Worm (Caenorhabditis elegans): ENCODE data around the gene Y39A1A.22.

The Y39A1A.22 gene

ce11 chrIII:10711192-10711673, 4.4 kb upstream of the Y39A1A.22 start, which contains the start of gene W09D10.5 (continued):
- TF ChIP-seq F33H1.4 (GFP tag; IDR thresholded peaks at IDR 0.05) (no peak), repo-1 (tag; optimal IDR thresholded peaks at IDR 0.05) (peak; percentile 70), nhr-179 (tag; optimal IDR thresholded peaks at IDR 0.05) (no peak), sptf-2 (GFP tag; optimal IDR thresholded peaks at IDR 0.05) (no peak), ztf-3 (GFP tag; optimal IDR thresholded peaks at IDR 0.05) (no peak), F37B4.10 (GFP tag; IDR thresholded peaks at IDR 0.05) (0 out of 2 replicates have a peak, but pooled peaks have one; percentile 14), xnd-1 (tag; optimal IDR thresholded peaks at IDR 0.05) (no peak), snpc-3.4 (tag; optimal IDR thresholded peaks at IDR 0.05) (no peak)

DNA sequence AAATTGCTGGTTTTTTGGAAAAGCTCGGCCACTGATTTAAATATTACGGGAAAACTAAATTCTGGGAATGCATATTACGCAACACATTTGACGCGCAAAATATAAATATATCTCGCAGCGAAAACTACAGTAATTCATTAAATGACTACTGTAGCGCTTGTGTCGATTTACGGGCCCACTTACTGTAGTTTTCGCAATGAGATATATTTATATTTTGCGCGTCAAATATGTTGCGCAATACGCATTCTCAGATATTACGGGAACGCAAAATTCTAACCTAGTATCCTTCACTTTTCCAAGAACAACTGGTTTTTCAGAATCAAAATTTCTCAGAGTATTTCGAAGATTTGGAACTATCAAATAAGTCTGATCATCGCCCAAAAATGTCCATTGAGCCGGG, 2.8 kb upstream of the Y39A1A.22 start:
- TF ChIP-seq lsl-1 (GFP tag; optimal IDR thresholded peaks at IDR 0.05): peak; percentile 45
- no peak for TF ChIP-seq fkh-3 (tag; optimal IDR thresholded peaks at IDR 0.05)

DNA sequence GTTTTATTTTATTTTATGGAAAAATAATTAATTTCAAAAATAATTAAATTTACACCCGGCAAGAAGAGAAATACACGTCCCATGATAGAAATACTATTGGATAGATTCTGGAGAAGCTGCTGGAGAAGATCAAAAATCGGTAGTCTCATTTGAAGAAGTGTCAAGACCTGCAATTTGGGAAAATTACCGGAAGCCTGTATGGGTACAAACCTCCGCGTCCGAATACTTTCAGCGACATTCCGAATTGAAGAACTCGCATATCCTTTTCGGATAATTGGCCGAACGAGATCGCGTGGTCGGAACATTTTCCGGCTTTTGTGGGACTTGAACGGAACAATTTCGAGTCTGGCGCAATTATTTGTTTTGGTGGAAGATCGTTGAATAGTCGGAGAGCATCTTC, 1.7 kb upstream of the Y39A1A.22 start:
- TF ChIP-seq Y79H2A.3 (GFP tag; conservative IDR thresholded peaks at IDR 0.05) (0 out of 2 replicates have a peak, but pooled peaks have one; percentile 52), madf-3 (GFP tag; IDR thresholded peaks at IDR 0.05) (0 out of 2 replicates have a peak, but pooled peaks have one; percentile 31), Y53G8AR.9 (GFP tag; conservative IDR thresholded peaks at IDR 0.05) (no peak), nfyb-1 (GFP tag; IDR thresholded peaks at IDR 0.05) (peak; percentile 53; the same call in 1 of the 2 replicates), F22D6.2 (tag; optimal IDR thresholded peaks at IDR 0.05) (no peak), madf-6 (GFP tag; IDR thresholded peaks at IDR 0.05) (peak; percentile 22; the same call in 1 of the 2 replicates), hlh-12 (tag; optimal IDR thresholded peaks at IDR 0.05) (no peak), Y95B8A.8 (GFP tag; IDR thresholded peaks at IDR 0.05) (no peak), ztf-18 (tag; optimal IDR thresholded peaks at IDR 0.05) (peak; percentile 37)

DNA sequence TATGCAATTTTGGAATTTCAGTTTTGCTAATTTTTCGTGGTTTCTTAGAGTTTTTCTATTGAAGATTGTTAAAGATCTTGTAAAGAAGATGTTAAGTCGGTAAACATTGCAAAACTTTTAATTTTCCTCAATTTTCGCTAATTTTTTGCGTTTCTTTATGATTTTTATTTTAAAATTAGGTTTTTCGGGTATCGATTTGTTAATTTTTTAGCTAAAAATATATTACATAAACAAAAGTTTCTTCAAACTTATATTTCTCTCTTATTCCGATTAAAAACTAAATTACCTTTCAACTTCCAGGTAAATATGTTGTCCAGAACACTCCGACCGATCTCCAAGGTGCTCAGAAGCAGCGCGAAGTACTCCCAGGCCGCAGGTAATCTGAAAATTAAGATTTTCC, 633 bp upstream of the Y39A1A.22 start, which contains the start of gene mrpl-12:
TSS of gene mrpl-12 (plus strand) at position 301 of the 400 bp plus-strand sequence.
- TF ChIP-seq pha-4 (tag; optimal IDR thresholded peaks at IDR 0.05): no peak
- TF ChIP-seq let-526 (GFP tag; IDR thresholded peaks at IDR 0.05): no peak
- no peak for TF ChIP-seq let-607 (tag; optimal IDR thresholded peaks at IDR 0.05)

- TF ChIP-seq athp-1 (tag; optimal IDR thresholded peaks at IDR 0.05) (peak; percentile 3), chd-7 (tag; optimal IDR thresholded peaks at IDR 0.05) (no peak), C06A6.2 (GFP tag; conservative IDR thresholded peaks at IDR 0.05) (peak; percentile 30; the same call in 1 of the 2 replicates), ekl-4 (GFP tag; IDR thresholded peaks at IDR 0.05) (no peak), lin-54 (GFP tag; optimal IDR thresholded peaks at IDR 0.05) (no peak), unc-62 (GFP tag; optimal IDR thresholded peaks at IDR 0.05) (no peak), egrh-3 (GFP tag; IDR thresholded peaks at IDR 0.05) (peak; percentile 88), tbx-9 (tag; optimal IDR thresholded peaks at IDR 0.05; ENCODE audit: borderline replicate concordance) (no peak), Y79H2A.3 (GFP tag; conservative IDR thresholded peaks at IDR 0.05) (no peak), hmg-1.2 (GFP tag; IDR thresholded peaks at IDR 0.05) (0 out of 2 replicates have a peak, but pooled peaks have one; percentile 31), Y95B8A.8 (GFP tag; IDR thresholded peaks at IDR 0.05) (no peak), F57C9.4 (tag; optimal IDR thresholded peaks at IDR 0.05) (no peak), madf-6 (GFP tag; IDR thresholded peaks at IDR 0.05) (peak; percentile 21; the same call in 1 of the 2 replicates), akir-1 (GFP tag; optimal IDR thresholded peaks at IDR 0.05) (no peak), aptf-2 (GFP tag; conservative IDR thresholded peaks at IDR 0.05) (0 out of 2 replicates have a peak, but pooled peaks have one; percentile 16), B0336.3 (GFP tag; IDR thresholded peaks at IDR 0.05) (peak; percentile 6; the same call in 1 of the 2 replicates), mcd-1 (GFP tag; IDR thresholded peaks at IDR 0.05) (peak; percentile 23; the same call in 1 of the 2 replicates), cebp-2 (GFP tag; IDR thresholded peaks at IDR 0.05) (0 out of 2 replicates have a peak, but pooled peaks have one; percentile 43), nfyb-1 (GFP tag; IDR thresholded peaks at IDR 0.05) (peak; percentile 20; the same call in 1 of the 2 replicates), hlh-26 (GFP tag; conservative IDR thresholded peaks at IDR 0.05) (no peak), ceh-91 (GFP tag; IDR thresholded peaks at IDR 0.05) (0 out of 2 replicates have a peak, but pooled peaks have one; percentile 26), zfh-2 (GFP tag; conservative IDR thresholded peaks at IDR 0.05) (peak; percentile 84), C17E4.6 (GFP tag; IDR thresholded peaks at IDR 0.05) (no peak)
Observed at ce11 chrIII:10706481-10706880, 347 bp downstream of the Y39A1A.22 start.
